Worm (Caenorhabditis elegans) whole organism, L3 larva: ENCODE measurements around the gene T06A10.106.

Experiments
- ama-1 ChIP-seq: fragments of 150-350 bp; optimal IDR thresholded peaks from 2 replicates; lab custom pipeline; 2018
- egl-27 ChIP-seq: sonication (generic microtip); optimal IDR thresholded peaks from 4 replicates; lab custom pipeline; 2017; ENCODE audit warnings: missing biosample characterization, missing genetic modification reagents, missing genetic modification characterization
- elt-1 ChIP-seq: fragments of 150-350 bp; optimal IDR thresholded peaks from 2 replicates; lab custom pipeline; 2014; ENCODE audit warnings: missing biosample characterization, missing genetic modification characterization
- eor-1 ChIP-seq, 2 experiments: fragments of 150-350 bp; optimal IDR thresholded peaks; 2 replicates each; lab custom pipeline; 2014 to 2018; ENCODE audit warnings: missing biosample characterization in 2 of 2, missing genetic modification characterization in 2 of 2
- fkh-10 ChIP-seq: sonication (generic microtip); optimal IDR thresholded peaks from 2 replicates; lab custom pipeline; 2017; ENCODE audit warnings: missing biosample characterization, missing genetic modification reagents, missing genetic modification characterization
- nhr-11 ChIP-seq: fragments of 150-350 bp; optimal IDR thresholded peaks from 2 replicates; lab custom pipeline; 2014; ENCODE audit warnings: missing biosample characterization, missing genetic modification characterization
- nhr-12 ChIP-seq: fragments of 150-350 bp; optimal IDR thresholded peaks from 2 replicates; lab custom pipeline; 2014; ENCODE audit warnings: missing biosample characterization, missing genetic modification characterization
- nhr-28 ChIP-seq: fragments of 150-350 bp; optimal IDR thresholded peaks from 2 replicates; lab custom pipeline; 2014; ENCODE audit warnings: missing biosample characterization, missing genetic modification characterization
- pqm-1 ChIP-seq: fragments of 150-350 bp; optimal IDR thresholded peaks from 2 replicates; lab custom pipeline; 2017; ENCODE audit warnings: missing biosample characterization, missing genetic modification characterization, inconsistent platforms
- unc-62 ChIP-seq: fragments of 150-350 bp; sonication (generic microtip); optimal IDR thresholded peaks from 4 replicates; lab custom pipeline; 2014; ENCODE audit warnings: missing biosample characterization, missing genetic modification reagents, missing genetic modification characterization

DNA sequence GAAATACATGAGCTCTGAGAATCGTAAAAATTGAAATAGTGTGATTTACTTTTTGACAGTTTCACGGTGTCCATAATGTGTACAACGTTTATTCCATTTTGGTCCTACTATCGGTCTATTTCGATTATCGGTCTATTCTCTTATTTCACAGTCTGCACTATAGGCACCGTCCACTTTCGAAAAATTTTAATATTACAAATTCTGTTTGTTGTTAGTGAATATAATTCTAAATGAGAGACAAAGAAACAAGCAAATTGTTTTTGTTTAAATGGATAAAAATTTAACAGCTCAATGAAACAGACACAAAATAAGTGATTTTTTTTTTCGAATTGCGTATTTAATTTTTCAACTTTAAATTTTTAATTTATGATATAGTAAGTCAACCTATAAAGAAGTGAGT is 29.4 kb upstream of the T06A10.106 start:
- TF ChIP-seq elt-1: no peak
- no peak for TF ChIP-seq egl-27 (tag; lab: Kevin White, UChicago)
- TF ChIP-seq nhr-11 (tag; lab: Kevin White, UChicago): no peak
- no peak for TF ChIP-seq unc-62 (GFP tag; lab: Kevin White, UChicago)
- TF ChIP-seq ama-1 (lab: Kevin White, UChicago): no peak
- no peak for TF ChIP-seq pqm-1 (tag; lab: Kevin White, UChicago)
- no peak for TF ChIP-seq fkh-10 (GFP tag; lab: Kevin White, UChicago)
- TF ChIP-seq eor-1 (tag; optimal IDR thresholded peaks at IDR 0.05; lab: Kevin White, UChicago): no peak
- no peak for TF ChIP-seq nhr-12 (tag; lab: Kevin White, UChicago)
- no peak for TF ChIP-seq nhr-28 (tag; lab: Kevin White, UChicago)
